Fruit fly (Drosophila melanogaster) whole organism, adult: ENCODE data around the gene Shawn.
A peak's percentile ranks its signal among the peaks of the same experiment; 100 is the strongest.

Experiments
- CG11617 ChIP-seq: fragments of 200-800 bp; sonication (Bioruptor generic); optimal IDR thresholded peaks from 2 replicates; lab custom pipeline; 2017; ENCODE audit warnings: mild to moderate bottlenecking, missing biosample characterization, missing genetic modification reagents, missing genetic modification characterization
- CG12768 ChIP-seq: fragments of 200-800 bp; sonication (Bioruptor generic); optimal IDR thresholded peaks from 2 replicates; lab custom pipeline; 2017; ENCODE audit warnings: missing biosample characterization, missing genetic modification characterization, mild to moderate bottlenecking, moderate library complexity, missing genetic modification reagents
- CG14711 ChIP-seq: fragments of 200-800 bp; sonication (Bioruptor generic); optimal IDR thresholded peaks from 2 replicates; lab custom pipeline; 2018; ENCODE audit warnings: missing biosample characterization, mild to moderate bottlenecking, missing genetic modification characterization, moderate library complexity
- CG1620 ChIP-seq: fragments of 200-800 bp; sonication (Bioruptor generic); optimal IDR thresholded peaks from 2 replicates; lab custom pipeline; 2016; ENCODE audit warnings: missing biosample characterization, missing genetic modification characterization
- CG33017 ChIP-seq: fragments of 200-800 bp; sonication (Bioruptor generic); optimal IDR thresholded peaks from 2 replicates; lab custom pipeline; 2018; ENCODE audit warnings: missing biosample characterization, mild to moderate bottlenecking, missing genetic modification characterization, moderate library complexity
- CG5204 ChIP-seq: fragments of 200-800 bp; sonication (Bioruptor generic); optimal IDR thresholded peaks from 2 replicates; lab custom pipeline; 2016; ENCODE audit warnings: missing biosample characterization, missing genetic modification characterization
- CG7045 ChIP-seq: fragments of 200-800 bp; sonication (Bioruptor generic); optimal IDR thresholded peaks from 2 replicates; lab custom pipeline; 2017; ENCODE audit warnings: missing biosample characterization, mild to moderate bottlenecking, missing genetic modification characterization
- CG7101 ChIP-seq: fragments of 200-800 bp; sonication (Bioruptor generic); optimal IDR thresholded peaks from 2 replicates; lab custom pipeline; 2018; ENCODE audit warnings: missing biosample characterization, mild to moderate bottlenecking, missing genetic modification characterization, moderate library complexity
- Clk ChIP-seq: fragments of 200-800 bp; sonication (Bioruptor generic); optimal IDR thresholded peaks from 2 replicates; lab custom pipeline; 2017; ENCODE audit warnings: missing biosample characterization, missing genetic modification characterization
- Crg-1 ChIP-seq: fragments of 200-800 bp; sonication (Bioruptor generic); optimal IDR thresholded peaks from 2 replicates; lab custom pipeline; 2016; ENCODE audit warnings: missing biosample characterization, missing genetic modification characterization
- Hr96 ChIP-seq: fragments of 200-800 bp; sonication (Bioruptor generic); optimal IDR thresholded peaks from 2 replicates; lab custom pipeline; 2016; ENCODE audit warnings: missing biosample characterization, missing genetic modification characterization
- Mnt ChIP-seq: fragments of 200-800 bp; sonication (Bioruptor generic); optimal IDR thresholded peaks from 2 replicates; lab custom pipeline; 2016; ENCODE audit warnings: missing biosample characterization, mild to moderate bottlenecking, missing genetic modification characterization
- bab1 ChIP-seq: fragments of 200-800 bp; sonication (Bioruptor generic); optimal IDR thresholded peaks from 3 replicates; lab custom pipeline; 2019; ENCODE audit warnings: missing biosample characterization, mild to moderate bottlenecking, missing genetic modification characterization, moderate library complexity
- cic ChIP-seq: fragments of 200-800 bp; sonication (Bioruptor generic); optimal IDR thresholded peaks from 2 replicates; lab custom pipeline; 2017; ENCODE audit warnings: missing biosample characterization, mild to moderate bottlenecking, missing genetic modification characterization, moderate library complexity
- cnc ChIP-seq, 2 experiments: fragments of >200 bp; optimal IDR thresholded peaks; 2 replicates each; lab custom pipeline; 2017
- kay ChIP-seq: fragments of 200-800 bp; sonication (Bioruptor generic); peaks from one replicate; lab custom pipeline; 2016; ENCODE audit warnings: missing biosample characterization, missing genetic modification characterization, borderline replicate concordance
- ovo ChIP-seq: fragments of 200-800 bp; sonication (Bioruptor generic); optimal IDR thresholded peaks from 2 replicates; lab custom pipeline; 2016; ENCODE audit warnings: missing biosample characterization, missing genetic modification characterization
- pad ChIP-seq: fragments of 200-800 bp; sonication (Bioruptor generic); optimal IDR thresholded peaks from 3 replicates; lab custom pipeline; 2017; ENCODE audit warnings: missing biosample characterization, missing genetic modification characterization, mild to moderate bottlenecking, moderate library complexity, missing genetic modification reagents
- tj ChIP-seq: fragments of 200-800 bp; sonication (Bioruptor generic); optimal IDR thresholded peaks from 3 replicates; lab custom pipeline; 2017; ENCODE audit warnings: missing biosample characterization, mild to moderate bottlenecking, missing genetic modification characterization, moderate library complexity
- toe ChIP-seq: fragments of 200-800 bp; sonication (Bioruptor generic); optimal IDR thresholded peaks from 2 replicates; lab custom pipeline; 2016; ENCODE audit warnings: missing biosample characterization, missing genetic modification characterization

Shawn gene

DNA sequence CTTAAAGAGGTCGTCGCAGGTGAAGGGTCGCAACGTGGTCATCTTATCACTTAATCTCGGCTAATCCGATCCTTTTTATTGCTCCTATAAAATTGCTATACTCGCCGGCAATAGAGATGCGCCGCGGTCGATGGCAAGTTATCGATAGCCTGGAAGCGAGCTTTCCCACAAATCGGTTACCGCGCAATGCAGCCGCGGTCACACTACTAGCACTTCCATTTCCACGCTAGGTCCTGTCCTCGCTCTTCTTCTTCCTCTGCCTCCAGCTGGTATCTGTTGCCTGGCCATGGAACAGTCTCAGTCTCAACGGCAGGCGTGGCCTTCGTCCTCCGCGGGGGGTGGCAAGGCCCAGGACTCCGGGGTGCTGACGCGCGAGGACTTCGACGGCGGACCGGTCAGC, 11.6 kb downstream of the Shawn start, which contains the start of the genes Naa20A and MKP-4:
TSS of gene Naa20A (minus strand) at position 151 of the 400 bp plus-strand sequence.
TSS of gene MKP-4 (plus strand) at position 191 of the 400 bp plus-strand sequence.
- no peak for TF ChIP-seq CG12768 (GFP tag; lab: Kevin White, UChicago)
- no peak for TF ChIP-seq CG33017 (tag; lab: Kevin White, UChicago)
- no peak for TF ChIP-seq Clk
- no peak for TF ChIP-seq CG7101 (tag; lab: Kevin White, UChicago)
- TF ChIP-seq tj (GFP tag; lab: Kevin White, UChicago) = no peak
- TF ChIP-seq kay (GFP tag; lab: Kevin White, UChicago) = no peak
- TF ChIP-seq Mnt (GFP tag; lab: Kevin White, UChicago) = peak; percentile 39
- no peak for TF ChIP-seq CG14711 (tag; lab: Kevin White, UChicago)

DNA sequence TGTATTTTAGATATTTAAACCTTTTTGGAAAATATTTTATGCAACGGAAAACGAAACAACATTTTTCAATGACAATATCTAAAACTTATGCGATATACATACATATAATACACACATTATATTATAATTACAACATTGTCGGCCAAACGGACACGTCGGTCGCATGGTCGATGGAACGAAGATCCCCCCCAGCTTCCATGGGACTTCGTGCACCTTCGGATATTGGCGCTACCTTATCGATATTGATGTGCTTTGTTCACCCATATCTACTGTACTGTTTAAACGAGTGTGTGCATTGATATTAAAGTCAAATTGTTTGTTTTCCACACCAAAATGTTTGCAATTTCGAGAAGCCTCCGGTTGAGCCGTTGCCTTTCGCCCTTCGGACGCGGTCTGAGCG, 14.1 kb downstream of the Shawn start, which contains the start of gene CG14212:
TSS of gene CG14212 (plus strand) at position 301 of the 400 bp plus-strand sequence.
- TF ChIP-seq ovo (GFP tag; lab: Kevin White, UChicago) = no peak
- TF ChIP-seq kay (GFP tag; lab: Kevin White, UChicago) = no peak
- TF ChIP-seq Crg-1 (GFP tag; lab: Kevin White, UChicago) = no peak
- no peak for TF ChIP-seq Clk
- TF ChIP-seq CG1620 (GFP tag; lab: Kevin White, UChicago) = no peak
- TF ChIP-seq tj (GFP tag; lab: Kevin White, UChicago) = no peak
- TF ChIP-seq CG5204 = no peak
- TF ChIP-seq Mnt (GFP tag; lab: Kevin White, UChicago) = no peak
- no peak for TF ChIP-seq pad
- TF ChIP-seq CG33017 (tag; lab: Kevin White, UChicago) = no peak
- TF ChIP-seq toe = no peak
- TF ChIP-seq Hr96 (GFP tag; lab: Kevin White, UChicago) = no peak
- TF ChIP-seq bab1 = no peak

DNA sequence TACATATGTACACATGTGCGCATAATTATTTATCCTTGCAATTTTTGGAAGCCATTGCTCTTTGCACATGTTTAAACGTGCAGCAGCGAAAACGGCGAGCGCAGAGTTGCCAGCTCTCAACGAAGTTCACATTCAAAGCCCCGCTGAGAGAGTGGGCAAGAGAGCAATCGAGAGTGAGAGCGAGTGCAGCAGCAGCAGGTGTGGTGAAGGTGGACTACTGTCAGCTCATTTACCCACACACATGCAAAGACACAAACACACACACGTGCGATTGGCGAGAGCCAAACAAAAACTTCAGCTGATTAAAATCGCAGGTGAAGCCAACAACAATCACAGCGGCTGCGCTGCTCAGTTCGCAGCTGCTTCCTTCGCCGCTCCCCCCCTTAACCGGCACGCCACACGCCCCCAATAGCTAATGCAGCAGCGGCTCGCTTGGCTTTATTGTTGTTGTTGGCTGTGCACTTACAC, 20.1 kb downstream of the Shawn start:
- TF ChIP-seq CG1620 (GFP tag; lab: Kevin White, UChicago) (no peak), pad (peak; percentile 78), Mnt (GFP tag; lab: Kevin White, UChicago) (peak; percentile 90), Clk (no peak), CG12768 (GFP tag; lab: Kevin White, UChicago) (peak; percentile 17), ovo (GFP tag; lab: Kevin White, UChicago) (no peak), CG11617 (GFP tag; lab: Kevin White, UChicago) (peak; percentile 12), tj (GFP tag; lab: Kevin White, UChicago) (peak; percentile 60), CG7101 (tag; lab: Kevin White, UChicago) (peak; percentile 10), cic (GFP tag; lab: Kevin White, UChicago) (peak; percentile 64), bab1 (peak; percentile 16), CG14711 (tag; lab: Kevin White, UChicago) (peak; percentile 25)

DNA sequence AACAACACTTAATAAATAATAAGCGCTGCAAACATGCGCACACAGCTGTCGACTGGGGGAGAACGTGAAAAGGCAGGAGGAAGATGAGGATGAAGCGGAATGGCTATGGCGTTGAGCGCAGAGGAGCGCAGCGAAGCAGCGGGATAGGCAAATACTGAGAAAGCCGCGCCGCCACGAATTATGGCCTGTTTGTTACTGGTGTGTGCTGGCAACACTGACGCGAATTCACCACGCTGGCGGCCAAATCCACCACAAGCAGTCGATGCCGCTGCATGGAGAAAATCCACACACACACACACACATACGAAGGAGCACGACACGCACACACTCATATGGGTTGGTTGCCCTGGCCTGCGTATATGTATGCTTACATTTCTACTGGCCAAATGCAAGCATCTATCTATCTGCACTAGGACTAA, 25.7 kb downstream of the Shawn start:
- TF ChIP-seq tj (GFP tag; lab: Kevin White, UChicago) = peak; percentile 5
- TF ChIP-seq pad = peak; percentile 98
- TF ChIP-seq kay (GFP tag; lab: Kevin White, UChicago) = no peak
- peak; percentile 19 for TF ChIP-seq CG33017 (tag; lab: Kevin White, UChicago)
- TF ChIP-seq CG14711 (tag; lab: Kevin White, UChicago) = peak; percentile 71
- TF ChIP-seq CG1620 (GFP tag; lab: Kevin White, UChicago) = peak; percentile 4
- TF ChIP-seq bab1 = peak; percentile 27
- no peak for TF ChIP-seq CG5204
- no peak for TF ChIP-seq cnc (optimal IDR thresholded peaks at IDR 0.05; lab: Kevin White, UChicago)
- no peak for TF ChIP-seq ovo (GFP tag; lab: Kevin White, UChicago)
- peak; percentile 4 for TF ChIP-seq CG12768 (GFP tag; lab: Kevin White, UChicago)
- no peak for TF ChIP-seq CG7045 (GFP tag; lab: Kevin White, UChicago)
- TF ChIP-seq Mnt (GFP tag; lab: Kevin White, UChicago) = peak; percentile 50
- no peak for TF ChIP-seq toe
- TF ChIP-seq Crg-1 (GFP tag; lab: Kevin White, UChicago) = no peak
- no peak for TF ChIP-seq Clk
- TF ChIP-seq cic (GFP tag; lab: Kevin White, UChicago) = peak; percentile 6
- TF ChIP-seq CG11617 (GFP tag; lab: Kevin White, UChicago) = peak; percentile 9
- TF ChIP-seq Hr96 (GFP tag; lab: Kevin White, UChicago) = no peak
- peak; percentile 13 for TF ChIP-seq CG7101 (tag; lab: Kevin White, UChicago)

DNA sequence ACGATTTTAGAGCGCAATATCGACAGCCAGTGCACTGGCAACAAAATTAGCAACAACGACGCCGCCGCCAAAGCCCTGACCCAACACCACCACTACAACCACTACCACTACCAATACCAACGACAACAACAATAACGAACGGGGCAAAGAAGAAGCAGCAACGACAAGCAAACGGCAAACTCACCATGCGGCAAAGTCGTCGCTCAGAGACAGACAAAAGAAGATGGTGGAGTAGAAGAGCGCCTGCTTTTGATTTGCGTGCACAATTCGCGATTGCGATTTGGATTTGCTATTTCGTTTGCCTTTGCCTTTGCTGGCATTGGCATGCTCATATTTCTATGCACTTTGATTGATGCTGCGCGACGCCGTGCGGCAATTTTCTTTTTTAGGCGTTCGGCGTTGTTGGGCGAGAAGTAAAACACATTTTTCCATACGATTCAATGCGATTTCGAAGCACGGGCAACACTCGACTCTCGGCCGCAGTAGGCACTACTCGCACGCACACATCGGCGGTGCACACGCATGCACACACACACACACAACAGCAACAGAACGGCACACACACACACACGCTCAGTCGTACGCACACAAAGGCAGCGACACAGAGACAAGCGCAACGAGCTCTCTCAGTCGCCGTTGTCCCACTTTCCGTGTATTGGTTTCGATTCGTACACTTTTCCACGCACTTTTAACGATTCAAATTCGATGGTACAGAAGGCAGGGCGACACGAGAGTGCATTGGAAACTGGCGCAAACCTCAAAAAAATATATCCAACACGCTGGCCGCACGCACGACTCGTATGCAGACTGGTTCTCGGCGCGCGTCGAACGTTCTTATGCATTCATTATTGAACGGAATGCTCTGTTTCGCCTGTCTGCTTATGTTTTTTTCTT, 26.4 kb downstream of the Shawn start:
- TF ChIP-seq CG7101 (tag; lab: Kevin White, UChicago) (peak; percentile 26), Clk (no peak), cnc (optimal IDR thresholded peaks at IDR 0.05; lab: Kevin White, UChicago) (no peak), Mnt (GFP tag; lab: Kevin White, UChicago) (peak; percentile 4), cic (GFP tag; lab: Kevin White, UChicago) (no peak), Hr96 (GFP tag; lab: Kevin White, UChicago) (no peak), CG33017 (tag; lab: Kevin White, UChicago) (no peak), kay (GFP tag; lab: Kevin White, UChicago) (no peak), CG11617 (GFP tag; lab: Kevin White, UChicago) (no peak), CG5204 (no peak), bab1 (peak; percentile 48), CG7045 (GFP tag; lab: Kevin White, UChicago) (no peak), pad (peak; percentile 96), tj (GFP tag; lab: Kevin White, UChicago) (peak; percentile 26), CG1620 (GFP tag; lab: Kevin White, UChicago) (no peak), toe (no peak), CG14711 (tag; lab: Kevin White, UChicago) (no peak), Crg-1 (GFP tag; lab: Kevin White, UChicago) (no peak), ovo (GFP tag; lab: Kevin White, UChicago) (no peak), CG12768 (GFP tag; lab: Kevin White, UChicago) (no peak)
